Worm (Caenorhabditis elegans): ENCODE data around the gene ugt-37.

- TF ChIP-seq him-1 (tag; optimal IDR thresholded peaks at IDR 0.05), result no peak
- no peak for TF ChIP-seq dao-5 (tag; optimal IDR thresholded peaks at IDR 0.05)
- TF ChIP-seq W03F9.2 (tag; optimal IDR thresholded peaks at IDR 0.05), result no peak
Measured at ce11 chrV:7112223-7112622, 32.9 kb downstream of the ugt-37 start.
